Fruit fly (Drosophila melanogaster): ENCODE data around the gene CG10254.

CG10254 gene

DNA sequence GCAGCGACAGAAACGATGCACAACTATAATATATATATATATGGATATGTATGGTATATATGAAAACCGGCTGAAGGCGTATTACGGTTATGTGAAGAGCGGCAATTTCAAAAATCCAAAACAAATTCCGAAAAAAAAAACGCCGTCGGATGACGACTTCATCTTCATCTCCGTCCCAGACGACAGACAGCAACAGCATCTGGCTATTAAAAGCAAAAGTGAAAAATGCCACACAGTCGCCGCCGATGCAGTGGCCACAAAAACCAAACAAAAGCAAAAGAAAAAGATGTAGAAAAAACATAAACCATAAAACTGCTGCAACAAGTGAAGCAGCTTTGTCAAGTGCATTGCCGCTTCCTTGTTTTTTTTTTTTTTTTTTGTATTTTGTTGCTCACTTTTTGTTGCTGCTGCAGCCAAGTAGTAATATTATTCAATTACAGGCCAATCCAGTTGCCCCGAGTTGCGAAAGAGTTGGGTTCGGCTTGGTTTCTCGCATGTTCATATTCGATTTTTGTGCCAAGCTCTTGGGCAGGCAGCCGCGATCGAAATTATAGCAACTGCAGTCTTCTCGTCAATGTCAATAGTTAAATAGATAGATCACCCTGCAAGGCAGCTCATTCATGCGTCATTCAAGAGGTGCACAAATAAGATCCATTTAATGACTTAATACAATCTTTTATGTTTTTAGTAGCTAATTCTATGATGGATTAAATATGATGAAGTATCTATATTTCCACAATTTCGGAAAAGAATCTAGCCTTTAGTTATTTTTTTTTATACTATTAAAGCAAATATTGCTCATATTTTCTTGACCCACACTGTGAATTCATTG is 40.0 kb upstream of the CG10254 start (continued):
- TF ChIP-seq Ets21C (GFP tag; optimal IDR thresholded peaks at IDR 0.05) (no peak), CG8632 (GFP tag; optimal IDR thresholded peaks at IDR 0.05) (peak; percentile 19), fd85E (GFP tag; optimal IDR thresholded peaks at IDR 0.05) (no peak), lz (GFP tag; optimal IDR thresholded peaks at IDR 0.05) (no peak), CG34406 (GFP tag; optimal IDR thresholded peaks at IDR 0.05) (peak; percentile 35), CG31627 (GFP tag; optimal IDR thresholded peaks at IDR 0.05) (no peak), Eip78C (GFP tag) (peak; percentile 61), CG10669 (GFP tag; optimal IDR thresholded peaks at IDR 0.05) (no peak), CG4318 (GFP tag; optimal IDR thresholded peaks at IDR 0.05) (peak; percentile 29), CG8119 (GFP tag; IDR thresholded peaks at IDR 0.05) (peak; percentile 72)

DNA sequence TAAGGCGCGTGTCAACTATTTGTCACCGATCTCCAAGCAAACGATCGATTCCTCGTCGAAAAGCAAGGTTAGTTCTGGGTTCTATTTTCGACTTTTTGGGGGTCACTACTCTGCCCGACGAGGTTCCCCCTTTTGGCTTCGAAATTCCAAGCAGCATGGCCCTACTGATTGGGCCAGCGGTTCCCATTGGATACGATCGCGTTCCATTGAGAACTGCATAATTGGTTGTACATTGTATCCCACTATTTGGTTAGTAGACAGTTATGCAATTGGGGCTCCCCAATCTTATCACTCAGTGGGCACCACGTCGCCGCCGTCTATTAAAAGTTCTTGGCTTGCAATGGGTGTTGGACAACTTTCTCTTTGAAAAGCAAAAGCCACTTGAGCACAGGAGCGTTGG is 39.0 kb upstream of the CG10254 start:
- TF ChIP-seq vri (GFP tag; optimal IDR thresholded peaks at IDR 0.05) (no peak), CG31627 (GFP tag; optimal IDR thresholded peaks at IDR 0.05) (no peak), Hr38 (GFP tag; optimal IDR thresholded peaks at IDR 0.05) (no peak), fd59A (GFP tag; optimal IDR thresholded peaks at IDR 0.05) (no peak), CG6854 (GFP tag; optimal IDR thresholded peaks at IDR 0.05) (no peak), salr (GFP tag; optimal IDR thresholded peaks at IDR 0.05) (no peak), ss (GFP tag; optimal IDR thresholded peaks at IDR 0.05) (no peak), CG6808 (GFP tag; optimal IDR thresholded peaks at IDR 0.05) (no peak), Sox15 (GFP tag; optimal IDR thresholded peaks at IDR 0.05) (no peak), CG8119 (GFP tag; IDR thresholded peaks at IDR 0.05) (no peak), Ets96B (tag; optimal IDR thresholded peaks at IDR 0.05) (no peak), Eip78C (GFP tag) (no peak), esn (GFP tag; optimal IDR thresholded peaks at IDR 0.05) (no peak), Ets21C (GFP tag; optimal IDR thresholded peaks at IDR 0.05) (no peak), CG6276 (GFP tag; optimal IDR thresholded peaks at IDR 0.05) (no peak), dac (GFP tag; optimal IDR thresholded peaks at IDR 0.05) (no peak), CG1621 (tag; optimal IDR thresholded peaks at IDR 0.05) (no peak), OdsH (GFP tag; optimal IDR thresholded peaks at IDR 0.05) (no peak), fkh (GFP tag; optimal IDR thresholded peaks at IDR 0.05) (no peak)

- TF ChIP-seq fkh (GFP tag; optimal IDR thresholded peaks at IDR 0.05) (peak; percentile 1), Eip93F (GFP tag; optimal IDR thresholded peaks at IDR 0.05) (peak; percentile 52), achi (GFP tag; optimal IDR thresholded peaks at IDR 0.05) (peak; percentile 100), lz (GFP tag; optimal IDR thresholded peaks at IDR 0.05) (no peak), Sox14 (GFP tag; optimal IDR thresholded peaks at IDR 0.05) (peak; percentile 39), CG3032 (tag; optimal IDR thresholded peaks at IDR 0.05) (no peak), CG8319 (GFP tag; optimal IDR thresholded peaks at IDR 0.05) (no peak), CG3919 (GFP tag; optimal IDR thresholded peaks at IDR 0.05) (peak; percentile 39), dsx (GFP tag; optimal IDR thresholded peaks at IDR 0.05; ENCODE audit: poor library complexity, severe bottlenecking) (peak; percentile 11), vri (GFP tag; optimal IDR thresholded peaks at IDR 0.05) (peak; percentile 48), Ets21C (GFP tag; optimal IDR thresholded peaks at IDR 0.05) (no peak), CG6276 (GFP tag; optimal IDR thresholded peaks at IDR 0.05) (no peak), CG7368 (GFP tag; optimal IDR thresholded peaks at IDR 0.05) (no peak), eg (GFP tag; IDR thresholded peaks at IDR 0.05) (peak; percentile 10; the same call in 1 of the 3 replicates), Eip78C (GFP tag) (peak; percentile 69), CG34406 (GFP tag; optimal IDR thresholded peaks at IDR 0.05) (no peak), pdm3 (GFP tag; optimal IDR thresholded peaks at IDR 0.05) (no peak), Eip75B (GFP tag; optimal IDR thresholded peaks at IDR 0.05) (peak; percentile 2), CG6854 (GFP tag; optimal IDR thresholded peaks at IDR 0.05) (peak; percentile 22), esn (GFP tag; optimal IDR thresholded peaks at IDR 0.05) (peak; percentile 23)
Measured at dm6 chr3R:23732990-23733512, 38.3 kb upstream of the CG10254 start, which contains the start of the genes Hmgcr and Rpn9. TSS of gene Hmgcr (plus strand) at chr3R:23733324. TSS of gene Rpn9 (minus strand) at chr3R:23733462.

All from whole organism, prepupa.